Worm (Caenorhabditis elegans) whole organism, midembryonic: ENCODE data around the gene pro-3.

Experiments used
- T22C8.4 ChIP-seq: fragments of 200-800 bp; sonication (Bioruptor generic); IDR thresholded peaks from 2 replicates; pipeline ENCODE4 v1.3.6; 2022; ENCODE audit warnings: missing genetic modification characterization, missing compliant biosample characterization
- cog-1 ChIP-seq: sonication (generic microtip); optimal IDR thresholded peaks from 2 replicates; lab custom pipeline; 2016; ENCODE audit warnings: missing genetic modification characterization, missing compliant biosample characterization
- flt-1 ChIP-seq: fragments of 200-800 bp; sonication (Bioruptor generic); IDR thresholded peaks from 2 replicates; pipeline ENCODE4 v1.3.6; 2022; ENCODE audit warnings: missing genetic modification characterization, missing compliant biosample characterization
- klf-2 ChIP-seq: fragments of 200-800 bp; sonication (Bioruptor generic); conservative IDR thresholded peaks from 2 replicates; pipeline ENCODE4 v1.3.6; 2022; ENCODE audit warnings: missing genetic modification reagents, missing genetic modification characterization, missing compliant biosample characterization
- med-1 ChIP-seq: sonication (generic microtip); optimal IDR thresholded peaks from 2 replicates; lab custom pipeline; 2017; ENCODE audit warnings: missing genetic modification characterization, mild to moderate bottlenecking, missing compliant biosample characterization, antibody characterized with exemption, missing genetic modification reagents; ENCODE audit not compliant: insufficient read depth
- ref-1 ChIP-seq: fragments of 200-800 bp; sonication (Bioruptor generic); conservative IDR thresholded peaks from 2 replicates; pipeline ENCODE4 v1.3.6; 2022; ENCODE audit warnings: missing genetic modification reagents, missing genetic modification characterization, missing compliant biosample characterization
- tab-1 ChIP-seq: fragments of 200-800 bp; sonication (Bioruptor generic); IDR thresholded peaks from 2 replicates; pipeline ENCODE4 v1.3.6; 2022; ENCODE audit warnings: missing genetic modification characterization, missing compliant biosample characterization
- ztf-23 ChIP-seq: fragments of 200-800 bp; sonication (Bioruptor generic); IDR thresholded peaks from 2 replicates; pipeline ENCODE4 v1.3.6; 2022; ENCODE audit warnings: missing genetic modification reagents, missing genetic modification characterization, missing compliant biosample characterization
- ztf-29 ChIP-seq: fragments of 200-800 bp; sonication (Bioruptor generic); IDR thresholded peaks from 2 replicates; pipeline ENCODE4 v1.3.6; 2022; ENCODE audit warnings: missing genetic modification reagents, missing genetic modification characterization, missing compliant biosample characterization

The pro-3 gene

ce11 chrV:19082541-19082940 lies 35.7 kb downstream of the pro-3 start, which contains the start of gene nhr-95:
nhr-95 (minus strand) TSS chrV:19082641.
- TF ChIP-seq ztf-23 (no peak), ztf-29 (GFP tag; lab: Robert Waterston, UW) (no peak), flt-1 (GFP tag; lab: Robert Waterston, UW) (no peak), T22C8.4 (GFP tag; lab: Robert Waterston, UW) (no peak), tab-1 (no peak), klf-2 (GFP tag; lab: Robert Waterston, UW) (no peak), cog-1 (tag; lab: Kevin White, UChicago) (no peak), med-1 (GFP tag; lab: Kevin White, UChicago) (no peak), ref-1 (GFP tag; lab: Robert Waterston, UW) (no peak)

ce11 chrV:19076835-19077234 lies 41.4 kb downstream of the pro-3 start:
- TF ChIP-seq T22C8.4 (GFP tag; lab: Robert Waterston, UW): peak; percentile 6; the same call in 1 of the 2 replicates
- no peak for TF ChIP-seq med-1 (GFP tag; lab: Kevin White, UChicago)

ce11 chrV:19076141-19076656 lies 42.0 kb downstream of the pro-3 start:
- TF ChIP-seq T22C8.4 (GFP tag; lab: Robert Waterston, UW): peak; percentile 92

- TF ChIP-seq T22C8.4 (GFP tag; lab: Robert Waterston, UW): peak; percentile 92
These were observed 43.1 kb downstream of the pro-3 start for ce11 chrV:19075157-19075556.

ce11 chrV:19073169-19073568 lies 45.0 kb downstream of the pro-3 start:
- no peak for TF ChIP-seq tab-1
- peak; percentile 85 for TF ChIP-seq T22C8.4 (GFP tag; lab: Robert Waterston, UW)

DNA sequence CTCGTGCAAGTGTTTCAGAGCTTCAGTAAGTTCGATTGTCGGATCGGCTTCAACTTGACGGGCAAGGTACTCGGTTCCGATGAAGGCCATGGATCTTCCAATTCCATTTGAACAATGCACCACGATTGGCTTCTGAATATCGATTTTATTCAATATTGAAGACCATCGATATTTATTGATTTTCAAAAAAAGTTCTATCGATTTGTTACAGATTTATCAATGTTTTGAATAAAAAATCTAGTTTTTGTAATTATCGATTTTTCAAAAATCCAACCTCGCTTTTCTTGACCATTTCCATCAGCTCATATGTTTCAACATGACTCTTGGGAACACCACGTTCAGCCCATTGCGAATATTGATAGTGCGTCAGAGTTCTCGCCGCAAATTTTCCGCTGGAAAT lies 49.3 kb downstream of the pro-3 start:
- TF ChIP-seq ref-1 (GFP tag; lab: Robert Waterston, UW): no peak
- TF ChIP-seq T22C8.4 (GFP tag; lab: Robert Waterston, UW): 0 out of 2 replicates have a peak, but pooled peaks have one; percentile 7
- TF ChIP-seq klf-2 (GFP tag; lab: Robert Waterston, UW): no peak
- TF ChIP-seq med-1 (GFP tag; lab: Kevin White, UChicago): no peak
- TF ChIP-seq cog-1 (tag; lab: Kevin White, UChicago): no peak

DNA sequence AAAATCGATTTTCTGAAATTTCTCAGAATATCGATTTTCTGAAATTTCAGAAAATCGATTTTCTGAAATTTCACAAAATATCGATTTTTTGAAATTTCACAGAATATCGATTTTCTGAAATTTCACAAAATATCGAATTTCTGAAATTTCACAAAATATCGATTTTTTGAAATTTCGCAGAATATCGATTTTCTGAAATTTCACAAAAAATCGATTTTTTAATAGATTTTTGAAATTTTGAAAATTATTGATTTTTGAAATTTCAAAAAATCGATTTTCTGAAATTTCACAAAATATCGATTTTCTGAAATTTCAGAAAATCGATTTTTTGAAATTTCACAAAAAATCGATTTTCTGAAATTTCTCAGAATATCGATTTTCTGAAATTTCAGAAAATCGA lies 52.3 kb downstream of the pro-3 start:
- TF ChIP-seq T22C8.4 (GFP tag; lab: Robert Waterston, UW): peak; percentile 66

- no peak for TF ChIP-seq klf-2 (GFP tag; lab: Robert Waterston, UW)
- peak; percentile 44; the same call in 1 of the 2 replicates for TF ChIP-seq T22C8.4 (GFP tag; lab: Robert Waterston, UW)
These were observed 54.9 kb downstream of the pro-3 start for ce11 chrV:19063326-19063725.

DNA sequence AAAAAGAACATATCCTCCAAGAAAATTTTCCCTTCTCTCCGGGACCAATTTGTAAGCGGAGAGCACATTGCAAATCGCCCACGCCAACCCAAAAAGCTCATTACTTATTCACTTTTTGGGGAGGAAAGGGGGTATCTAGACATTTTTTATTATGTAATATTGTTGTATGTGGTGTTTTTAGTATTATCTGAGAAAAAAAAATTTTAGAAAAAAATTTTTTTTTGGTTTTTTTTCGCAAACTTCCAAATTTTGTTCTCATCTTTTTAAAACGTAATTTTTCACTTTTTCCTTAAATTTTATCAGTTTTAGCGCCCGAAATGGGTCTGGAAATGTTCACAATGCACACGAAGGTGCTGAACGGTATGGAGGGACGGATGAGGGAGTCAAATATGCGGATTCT lies 58.3 kb downstream of the pro-3 start, which contains the start of gene twk-46:
TSS of gene twk-46 (plus strand) at position 301 of the 400 bp plus-strand sequence.
- TF ChIP-seq ref-1 (GFP tag; lab: Robert Waterston, UW) (no peak), T22C8.4 (GFP tag; lab: Robert Waterston, UW) (no peak), tab-1 (no peak), ztf-23 (no peak), flt-1 (GFP tag; lab: Robert Waterston, UW) (no peak), klf-2 (GFP tag; lab: Robert Waterston, UW) (no peak), cog-1 (tag; lab: Kevin White, UChicago) (no peak), ztf-29 (GFP tag; lab: Robert Waterston, UW) (no peak), med-1 (GFP tag; lab: Kevin White, UChicago) (no peak)

DNA sequence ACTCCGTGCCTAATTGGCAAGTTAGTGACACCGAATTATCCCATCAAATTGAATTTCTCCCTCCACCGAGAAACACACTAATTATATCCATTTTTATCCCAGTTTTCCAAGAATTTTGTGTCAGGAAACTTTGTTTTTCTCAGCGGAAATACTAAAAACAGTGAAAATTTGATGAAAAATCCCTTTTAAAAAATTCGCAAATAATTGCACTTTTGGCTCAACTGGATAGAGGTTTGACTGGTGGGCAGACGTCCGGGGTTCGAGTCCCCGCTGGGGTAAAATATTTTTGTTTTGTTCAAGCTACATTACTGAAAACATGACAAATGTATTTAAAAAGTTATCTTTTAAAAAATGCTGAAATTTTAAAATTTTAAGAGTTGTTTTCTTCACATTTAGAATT lies 60.1 kb downstream of the pro-3 start:
- TF ChIP-seq tab-1 (no peak), ztf-29 (GFP tag; lab: Robert Waterston, UW) (no peak), klf-2 (GFP tag; lab: Robert Waterston, UW) (no peak), flt-1 (GFP tag; lab: Robert Waterston, UW) (no peak), T22C8.4 (GFP tag; lab: Robert Waterston, UW) (no peak)

- TF ChIP-seq ztf-23 (no peak), flt-1 (GFP tag; lab: Robert Waterston, UW) (no peak), klf-2 (GFP tag; lab: Robert Waterston, UW) (no peak), ref-1 (GFP tag; lab: Robert Waterston, UW) (no peak), ztf-29 (GFP tag; lab: Robert Waterston, UW) (no peak), tab-1 (no peak), cog-1 (tag; lab: Kevin White, UChicago) (no peak), T22C8.4 (GFP tag; lab: Robert Waterston, UW) (no peak), med-1 (GFP tag; lab: Kevin White, UChicago) (no peak)
These were observed 60.6 kb downstream of the pro-3 start for ce11 chrV:19057602-19058001.

DNA sequence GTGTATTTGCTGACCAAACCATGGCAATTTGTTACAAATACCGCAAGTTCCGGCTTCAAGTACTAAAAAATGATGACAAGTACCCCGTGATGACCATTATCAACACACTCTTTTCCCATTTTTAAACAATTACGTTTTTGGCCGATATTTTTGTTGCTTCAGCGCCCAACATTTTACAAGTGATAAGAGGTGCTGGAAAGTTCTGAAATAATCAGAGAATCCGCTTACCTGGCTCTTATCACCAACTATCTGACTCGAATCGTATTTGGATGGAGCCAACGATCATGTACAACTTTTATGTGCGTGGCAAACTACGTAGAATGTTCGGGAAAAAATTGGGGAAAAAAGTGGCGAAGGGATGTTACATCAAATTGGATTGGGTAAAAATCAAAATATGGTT lies 64.9 kb downstream of the pro-3 start:
- TF ChIP-seq T22C8.4 (GFP tag; lab: Robert Waterston, UW) (no peak), ztf-23 (no peak), med-1 (GFP tag; lab: Kevin White, UChicago) (no peak), cog-1 (tag; lab: Kevin White, UChicago) (no peak), tab-1 (no peak), ref-1 (GFP tag; lab: Robert Waterston, UW) (no peak), flt-1 (GFP tag; lab: Robert Waterston, UW) (no peak), ztf-29 (GFP tag; lab: Robert Waterston, UW) (no peak), klf-2 (GFP tag; lab: Robert Waterston, UW) (no peak)
